Fruit fly (Drosophila melanogaster) whole organism, prepupa: ENCODE measurements around the gene Lgr4.

Source experiments
- Blimp-1 ChIP-seq: fragments of 200-800 bp; sonication (Bioruptor generic); optimal IDR thresholded peaks from 3 replicates; lab custom pipeline; 2017; ENCODE audit warnings: missing biosample characterization, missing genetic modification characterization, mild to moderate bottlenecking, moderate library complexity, missing genetic modification reagents
- CG10631 ChIP-seq: fragments of 200-800 bp; sonication (Bioruptor generic); optimal IDR thresholded peaks from 2 replicates; lab custom pipeline; 2016; ENCODE audit warnings: missing biosample characterization, missing genetic modification characterization
- CG10669 ChIP-seq: fragments of 200-800 bp; sonication (Bioruptor generic); optimal IDR thresholded peaks from 3 replicates; lab custom pipeline; 2018; ENCODE audit warnings: missing biosample characterization, mild to moderate bottlenecking, missing genetic modification characterization, moderate library complexity
- CG11294 ChIP-seq: fragments of 200-800 bp; sonication (Bioruptor generic); IDR thresholded peaks from 2 replicates; pipeline ENCODE4 v1.3.6; 2022; ENCODE audit warnings: missing biosample characterization, missing genetic modification characterization
- CG11902 ChIP-seq: fragments of 200-800 bp; sonication (Bioruptor generic); optimal IDR thresholded peaks from 3 replicates; lab custom pipeline; 2016; ENCODE audit warnings: missing biosample characterization, missing genetic modification characterization
- CG15336 ChIP-seq: fragments of 200-800 bp; sonication (Bioruptor generic); IDR thresholded peaks from 2 replicates; pipeline ENCODE4 v1.3.6; 2022; ENCODE audit warnings: missing biosample characterization, missing genetic modification characterization
- CG16779 ChIP-seq: fragments of 200-800 bp; sonication (Bioruptor generic); optimal IDR thresholded peaks from 3 replicates; lab custom pipeline; 2017; ENCODE audit warnings: missing biosample characterization, mild to moderate bottlenecking, missing genetic modification characterization
- CG3032 ChIP-seq: fragments of 200-800 bp; optimal IDR thresholded peaks from 2 replicates; lab custom pipeline; 2019; ENCODE audit warnings: missing biosample characterization, mild to moderate bottlenecking, missing genetic modification characterization, moderate library complexity
- CG31627 ChIP-seq: fragments of 200-800 bp; sonication (Bioruptor generic); optimal IDR thresholded peaks from 3 replicates; lab custom pipeline; 2016; ENCODE audit warnings: missing biosample characterization, missing genetic modification characterization
- CG32006 ChIP-seq: fragments of 200-800 bp; sonication (Bioruptor generic); optimal IDR thresholded peaks from 3 replicates; lab custom pipeline; 2017; ENCODE audit warnings: missing biosample characterization, mild to moderate bottlenecking, missing genetic modification characterization
- CG34406 ChIP-seq: fragments of 200-800 bp; sonication (Bioruptor generic); optimal IDR thresholded peaks from 3 replicates; lab custom pipeline; 2016; ENCODE audit warnings: missing biosample characterization, missing genetic modification characterization
- CG3919 ChIP-seq: fragments of 200-800 bp; sonication (Bioruptor generic); optimal IDR thresholded peaks from 3 replicates; lab custom pipeline; 2016; ENCODE audit warnings: missing biosample characterization, missing genetic modification characterization
- CG4318 ChIP-seq: fragments of 200-800 bp; sonication (Bioruptor generic); optimal IDR thresholded peaks from 3 replicates; lab custom pipeline; 2017; ENCODE audit warnings: missing biosample characterization, mild to moderate bottlenecking, missing genetic modification characterization
- CG6163 ChIP-seq: fragments of 200-800 bp; sonication (Bioruptor generic); IDR thresholded peaks from 3 replicates; pipeline ENCODE4 v1.3.6; 2022; ENCODE audit warnings: missing biosample characterization, missing genetic modification characterization
- CG6276 ChIP-seq: fragments of 200-800 bp; sonication (Bioruptor generic); optimal IDR thresholded peaks from 2 replicates; lab custom pipeline; 2017; ENCODE audit warnings: missing biosample characterization, mild to moderate bottlenecking, missing genetic modification characterization
- CG6808 ChIP-seq: fragments of 200-800 bp; sonication (Bioruptor generic); optimal IDR thresholded peaks from 3 replicates; lab custom pipeline; 2017; ENCODE audit warnings: missing biosample characterization, missing genetic modification characterization, mild to moderate bottlenecking, moderate library complexity, missing genetic modification reagents
- CG6854 ChIP-seq: fragments of 200-800 bp; sonication (Bioruptor generic); optimal IDR thresholded peaks from 2 replicates; lab custom pipeline; 2017; ENCODE audit warnings: missing biosample characterization, mild to moderate bottlenecking, missing genetic modification characterization
- CG8319 ChIP-seq: fragments of 200-800 bp; sonication (Bioruptor generic); optimal IDR thresholded peaks from 3 replicates; lab custom pipeline; 2016; ENCODE audit warnings: missing biosample characterization, missing genetic modification characterization
- CG8632 ChIP-seq: fragments of 200-800 bp; sonication (Bioruptor generic); optimal IDR thresholded peaks from 3 replicates; lab custom pipeline; 2016; ENCODE audit warnings: missing biosample characterization, missing genetic modification characterization
- Eip78C ChIP-seq: fragments of 200-800 bp; sonication (Bioruptor generic); peaks from one replicate; lab custom pipeline; 2016; ENCODE audit warnings: missing biosample characterization, missing genetic modification characterization
- Eip93F ChIP-seq: fragments of 200-800 bp; sonication (Bioruptor generic); optimal IDR thresholded peaks from 2 replicates; lab custom pipeline; 2016; ENCODE audit warnings: missing biosample characterization, mild to moderate bottlenecking, missing genetic modification characterization
- Ets96B ChIP-seq: fragments of 200-800 bp; optimal IDR thresholded peaks from 2 replicates; lab custom pipeline; 2019; ENCODE audit warnings: missing biosample characterization, mild to moderate bottlenecking, missing genetic modification characterization, moderate library complexity
- Hr38 ChIP-seq: sonication (Bioruptor generic); optimal IDR thresholded peaks from 2 replicates; lab custom pipeline; 2016; ENCODE audit warnings: missing biosample characterization, missing genetic modification characterization
- Lpt ChIP-seq: fragments of 200-800 bp; sonication (Bioruptor generic); optimal IDR thresholded peaks from 3 replicates; lab custom pipeline; 2016; ENCODE audit warnings: missing biosample characterization, missing genetic modification characterization
- Met ChIP-seq: fragments of 200-800 bp; sonication (Bioruptor generic); optimal IDR thresholded peaks from 3 replicates; lab custom pipeline; 2016; ENCODE audit warnings: missing biosample characterization, missing genetic modification characterization
- Smox ChIP-seq: fragments of 200-800 bp; sonication (Bioruptor generic); optimal IDR thresholded peaks from 3 replicates; lab custom pipeline; 2016; ENCODE audit warnings: missing biosample characterization, missing genetic modification characterization
- Sox102F ChIP-seq: fragments of 200-800 bp; sonication (Bioruptor generic); optimal IDR thresholded peaks from 2 replicates; lab custom pipeline; 2016; ENCODE audit warnings: missing biosample characterization, mild to moderate bottlenecking, missing genetic modification characterization
- achi ChIP-seq: fragments of 200-800 bp; sonication (Bioruptor generic); optimal IDR thresholded peaks from 3 replicates; lab custom pipeline; 2016; ENCODE audit warnings: missing biosample characterization, missing genetic modification characterization
- acj6 ChIP-seq: fragments of 200-800 bp; sonication (Bioruptor generic); optimal IDR thresholded peaks from 3 replicates; lab custom pipeline; 2016; ENCODE audit warnings: missing biosample characterization, missing genetic modification characterization
- cyc ChIP-seq: fragments of 200-800 bp; sonication (Bioruptor generic); optimal IDR thresholded peaks from 3 replicates; lab custom pipeline; 2016; ENCODE audit warnings: missing biosample characterization, missing genetic modification characterization
- dsx ChIP-seq: fragments of 200-800 bp; optimal IDR thresholded peaks from 3 replicates; lab custom pipeline; 2019; ENCODE audit warnings: missing biosample characterization, mild to moderate bottlenecking, missing genetic modification characterization, moderate library complexity; ENCODE audit not compliant: poor library complexity, severe bottlenecking
- eg ChIP-seq: fragments of 200-800 bp; sonication (Bioruptor generic); IDR thresholded peaks from 3 replicates; pipeline ENCODE4 v1.3.6; 2022; ENCODE audit warnings: missing biosample characterization, missing genetic modification characterization
- esn ChIP-seq: fragments of 200-800 bp; sonication (Bioruptor generic); optimal IDR thresholded peaks from 2 replicates; lab custom pipeline; 2016; ENCODE audit warnings: missing biosample characterization, mild to moderate bottlenecking, missing genetic modification characterization, moderate library complexity
- fd59A ChIP-seq: fragments of 200-800 bp; sonication (Bioruptor generic); optimal IDR thresholded peaks from 2 replicates; lab custom pipeline; 2017; ENCODE audit warnings: missing biosample characterization, mild to moderate bottlenecking, missing genetic modification characterization, missing genetic modification reagents
- fd85E ChIP-seq: fragments of 200-800 bp; sonication (Bioruptor generic); optimal IDR thresholded peaks from 3 replicates; lab custom pipeline; 2016; ENCODE audit warnings: missing biosample characterization, missing genetic modification characterization
- fkh ChIP-seq: fragments of 200-800 bp; sonication (Bioruptor generic); optimal IDR thresholded peaks from 3 replicates; lab custom pipeline; 2017; ENCODE audit warnings: missing biosample characterization, mild to moderate bottlenecking, missing genetic modification characterization, moderate library complexity
- lz ChIP-seq: fragments of 200-800 bp; sonication (Bioruptor generic); optimal IDR thresholded peaks from 3 replicates; lab custom pipeline; 2016; ENCODE audit warnings: missing biosample characterization, missing genetic modification characterization
- net ChIP-seq: fragments of 200-800 bp; sonication (Bioruptor generic); optimal IDR thresholded peaks from 3 replicates; lab custom pipeline; 2016; ENCODE audit warnings: missing biosample characterization, missing genetic modification characterization
- pdm3 ChIP-seq: fragments of 200-800 bp; sonication (Bioruptor generic); optimal IDR thresholded peaks from 3 replicates; lab custom pipeline; 2016; ENCODE audit warnings: missing biosample characterization, missing genetic modification characterization
- salr ChIP-seq, 2 experiments: fragments of 200-800 bp; sonication (Bioruptor generic); optimal IDR thresholded peaks; 3 replicates each; lab custom pipeline; 2016 to 2018; ENCODE audit warnings: missing biosample characterization in 2 of 2, missing genetic modification characterization in 2 of 2, mild to moderate bottlenecking in 1 of 2
- spab ChIP-seq: fragments of 200-800 bp; sonication (Bioruptor generic); optimal IDR thresholded peaks from 2 replicates; lab custom pipeline; 2017; ENCODE audit warnings: missing biosample characterization, mild to moderate bottlenecking, missing genetic modification characterization, missing genetic modification reagents
- ss ChIP-seq, 2 experiments: fragments of 200-800 bp; sonication (Bioruptor generic); optimal IDR thresholded peaks; 2 replicates in 1 of 2; 3 replicates in 1 of 2; lab custom pipeline; 2017 to 2018; ENCODE audit warnings: mild to moderate bottlenecking in 2 of 2, missing biosample characterization in 2 of 2, missing genetic modification characterization in 2 of 2, moderate library complexity in 1 of 2
- svp ChIP-seq: fragments of 200-800 bp; sonication (Bioruptor generic); peaks from one replicate; lab custom pipeline; 2016; ENCODE audit warnings: missing biosample characterization, missing genetic modification characterization
- topi ChIP-seq: fragments of 200-800 bp; sonication (Bioruptor generic); optimal IDR thresholded peaks from 3 replicates; lab custom pipeline; 2016; ENCODE audit warnings: missing biosample characterization, missing genetic modification characterization

Lgr4 gene

dm6 chrX:13226478-13226877 is 37.5 kb upstream of the Lgr4 start (continued):
- TF ChIP-seq topi (GFP tag; lab: Kevin White, UChicago) (peak; percentile 35), fkh (GFP tag; lab: Kevin White, UChicago) (no peak), CG34406 (peak; percentile 38), fd59A (GFP tag; lab: Kevin White, UChicago) (peak; percentile 37), Sox102F (GFP tag; lab: Kevin White, UChicago) (no peak), Ets96B (tag; lab: Kevin White, UChicago) (peak; percentile 59), achi (GFP tag; lab: Kevin White, UChicago) (peak; percentile 71), lz (GFP tag; lab: Kevin White, UChicago) (peak; percentile 18), svp (GFP tag; lab: Kevin White, UChicago) (peak; percentile 16), net (GFP tag; lab: Kevin White, UChicago) (peak; percentile 58), CG3919 (GFP tag; lab: Kevin White, UChicago) (peak; percentile 56), Eip93F (GFP tag; lab: Kevin White, UChicago) (no peak), Blimp-1 (GFP tag; lab: Kevin White, UChicago) (no peak), Hr38 (no peak), acj6 (GFP tag; lab: Kevin White, UChicago) (peak; percentile 55), CG3032 (tag; lab: Kevin White, UChicago) (peak; percentile 63), CG16779 (peak; percentile 58)

DNA sequence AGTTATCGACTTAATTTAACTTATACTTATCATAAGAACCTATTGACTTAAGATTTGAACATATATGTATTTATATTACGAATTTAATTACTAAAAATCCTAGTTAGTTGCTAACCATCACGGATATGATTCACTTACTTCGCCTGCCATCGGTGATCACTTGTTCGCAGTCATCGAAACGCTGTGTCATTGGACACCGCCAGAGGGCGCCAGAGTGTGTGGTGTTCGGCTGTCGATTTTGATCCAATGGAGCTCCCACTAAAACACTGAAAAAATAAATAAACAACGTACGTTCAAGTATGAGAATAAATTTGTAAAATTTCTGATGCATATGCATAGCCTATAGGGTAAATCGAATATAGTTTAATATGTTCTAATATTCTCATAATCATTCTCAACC is 35.9 kb upstream of the Lgr4 start:
- TF ChIP-seq CG6854 (no peak), CG11294 (GFP tag; lab: Robert Waterston, UW) (no peak), acj6 (GFP tag; lab: Kevin White, UChicago) (no peak), Lpt (GFP tag; lab: Kevin White, UChicago) (no peak), CG32006 (GFP tag; lab: Kevin White, UChicago) (no peak), spab (GFP tag; lab: Kevin White, UChicago) (no peak), Ets96B (tag; lab: Kevin White, UChicago) (no peak), CG8319 (GFP tag; lab: Kevin White, UChicago) (no peak), ss (GFP tag; optimal IDR thresholded peaks at IDR 0.05; lab: Kevin White, UChicago) (no peak), CG16779 (no peak), CG15336 (no peak), Eip93F (GFP tag; lab: Kevin White, UChicago) (no peak), Blimp-1 (GFP tag; lab: Kevin White, UChicago) (no peak), CG6276 (GFP tag; lab: Kevin White, UChicago) (no peak), eg (GFP tag; lab: Robert Waterston, UW) (no peak), lz (GFP tag; lab: Kevin White, UChicago) (no peak), esn (no peak)

DNA sequence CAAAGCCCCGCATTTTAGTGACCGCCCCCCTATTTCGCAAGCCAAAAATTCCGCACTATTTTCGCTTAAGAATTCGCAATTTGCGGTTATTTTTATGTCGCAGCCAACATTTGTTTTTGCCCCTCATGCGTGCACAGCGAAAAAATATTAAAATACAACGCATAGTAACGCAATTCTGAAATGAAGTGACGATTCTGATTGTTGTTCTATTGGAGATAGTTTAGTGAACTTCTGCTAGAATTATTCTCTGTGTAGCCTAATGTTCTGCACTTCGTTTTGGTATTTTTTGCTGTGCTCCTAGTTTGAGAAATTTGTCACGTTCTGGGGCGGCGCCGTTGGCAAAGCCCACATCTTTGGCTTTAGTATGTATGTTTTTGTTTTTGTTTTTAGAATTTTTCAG is 32.9 kb upstream of the Lgr4 start:
- TF ChIP-seq CG6808 (no peak), Blimp-1 (GFP tag; lab: Kevin White, UChicago) (no peak), Eip78C (peak; percentile 78), eg (GFP tag; lab: Robert Waterston, UW) (peak; percentile 65), CG6276 (GFP tag; lab: Kevin White, UChicago) (peak; percentile 13), CG15336 (peak; percentile 39; the same call in 1 of the 2 replicates), Lpt (GFP tag; lab: Kevin White, UChicago) (peak; percentile 4), CG6163 (GFP tag; lab: Robert Waterston, UW) (0 out of 3 replicates have a peak, but pooled peaks have one; percentile 12)

DNA sequence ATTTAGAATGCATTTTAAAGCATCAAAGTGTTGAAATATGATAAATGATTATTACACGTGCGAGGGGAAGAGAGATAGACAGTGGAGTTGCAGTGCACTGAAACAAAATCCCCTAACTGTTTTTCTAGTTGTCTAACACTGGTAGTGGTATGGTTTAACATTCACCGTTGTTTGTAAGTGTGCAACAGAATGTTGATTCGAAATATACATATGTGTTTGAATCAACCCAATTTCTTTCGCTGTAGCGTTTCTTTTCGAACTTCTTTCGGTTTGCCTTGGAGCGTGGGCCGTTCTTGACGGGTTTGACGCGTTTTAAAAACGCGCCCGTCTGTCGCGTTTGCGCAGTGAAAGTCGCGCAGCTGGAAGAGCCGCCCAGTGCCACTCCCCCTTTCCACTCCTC is 32.3 kb upstream of the Lgr4 start:
- TF ChIP-seq CG6808, result no peak
- peak; percentile 55 for TF ChIP-seq CG31627
- peak; percentile 61 for TF ChIP-seq cyc (GFP tag; lab: Kevin White, UChicago)
- peak; percentile 65 for TF ChIP-seq Met (GFP tag; lab: Kevin White, UChicago)
- peak; percentile 82 for TF ChIP-seq svp (GFP tag; lab: Kevin White, UChicago)
- no peak for TF ChIP-seq CG4318 (GFP tag; lab: Kevin White, UChicago)
- TF ChIP-seq pdm3 (GFP tag; lab: Kevin White, UChicago), result no peak
- peak; percentile 27 for TF ChIP-seq CG11902 (GFP tag; lab: Kevin White, UChicago)
- TF ChIP-seq ss (GFP tag; optimal IDR thresholded peaks at IDR 0.05; lab: Kevin White, UChicago), result no peak
- no peak for TF ChIP-seq CG10631 (GFP tag; lab: Kevin White, UChicago)
- TF ChIP-seq fd59A (GFP tag; lab: Kevin White, UChicago), result no peak
- no peak for TF ChIP-seq salr (GFP tag; optimal IDR thresholded peaks at IDR 0.05; lab: Kevin White, UChicago)
- no peak for TF ChIP-seq CG3032 (tag; lab: Kevin White, UChicago)
- TF ChIP-seq eg (GFP tag; lab: Robert Waterston, UW), result peak; percentile 59; the same call in 2 of the 3 replicates
- no peak for TF ChIP-seq CG10669
- no peak for TF ChIP-seq fkh (GFP tag; lab: Kevin White, UChicago)
- peak; percentile 49 for TF ChIP-seq CG15336
- TF ChIP-seq Smox, result peak; percentile 47
- no peak for TF ChIP-seq Eip93F (GFP tag; lab: Kevin White, UChicago)
- TF ChIP-seq CG8632 (GFP tag; lab: Kevin White, UChicago), result no peak
- TF ChIP-seq fd85E (GFP tag; lab: Kevin White, UChicago), result no peak
- TF ChIP-seq dsx (GFP tag; lab: Kevin White, UChicago), result no peak
- peak; percentile 58 for TF ChIP-seq esn
